Fruit fly (Drosophila melanogaster) whole organism, embryonic: Measurements from ENCODE around the gene dgt1.

Experiments
- Abd-B ChIP-seq: fragments of 200-800 bp; sonication (Bioruptor generic); optimal IDR thresholded peaks from 2 replicates; lab custom pipeline; 2018; ENCODE audit warnings: missing biosample characterization, mild to moderate bottlenecking, missing genetic modification characterization, moderate library complexity
- CG10431 ChIP-seq: fragments of 200-800 bp; sonication (Bioruptor generic); optimal IDR thresholded peaks from 3 replicates; lab custom pipeline; 2018; ENCODE audit warnings: missing biosample characterization, mild to moderate bottlenecking, missing genetic modification characterization
- CG10565 ChIP-seq: fragments of 200-800 bp; sonication (Bioruptor generic); optimal IDR thresholded peaks from 3 replicates; lab custom pipeline; 2016; ENCODE audit warnings: missing biosample characterization, mild to moderate bottlenecking, missing genetic modification characterization
- CG11695 ChIP-seq: fragments of 200-800 bp; sonication (Bioruptor generic); IDR thresholded peaks from 3 replicates; pipeline ENCODE4 v1.3.6; 2022; ENCODE audit warnings: missing biosample characterization, missing genetic modification characterization
- CG12299 ChIP-seq: fragments of 200-800 bp; sonication (Bioruptor generic); optimal IDR thresholded peaks from 2 replicates; lab custom pipeline; 2018; ENCODE audit warnings: missing biosample characterization, mild to moderate bottlenecking, missing genetic modification characterization
- CG13123 ChIP-seq: fragments of 200-800 bp; sonication (Bioruptor generic); optimal IDR thresholded peaks from 2 replicates; lab custom pipeline; 2016; ENCODE audit warnings: missing biosample characterization, missing genetic modification characterization
- CG14710 ChIP-seq: fragments of 200-800 bp; sonication (Bioruptor generic); optimal IDR thresholded peaks from 3 replicates; lab custom pipeline; 2019; ENCODE audit warnings: missing biosample characterization, mild to moderate bottlenecking, missing genetic modification characterization, moderate library complexity
- CG1529 ChIP-seq: fragments of 200-800 bp; sonication (Bioruptor generic); optimal IDR thresholded peaks from 3 replicates; lab custom pipeline; 2018; ENCODE audit warnings: missing biosample characterization, missing genetic modification characterization
- CG17829 ChIP-seq: fragments of 200-800 bp; optimal IDR thresholded peaks from 2 replicates; lab custom pipeline; 2019; ENCODE audit warnings: missing biosample characterization, mild to moderate bottlenecking, missing genetic modification characterization, moderate library complexity
- CG31388 ChIP-seq: fragments of 200-800 bp; sonication (Bioruptor generic); optimal IDR thresholded peaks from 2 replicates; lab custom pipeline; 2016; ENCODE audit warnings: missing biosample characterization, missing genetic modification characterization
- CG3407 ChIP-seq: fragments of 200-800 bp; sonication (Bioruptor generic); optimal IDR thresholded peaks from 2 replicates; lab custom pipeline; 2018; ENCODE audit warnings: missing biosample characterization, mild to moderate bottlenecking, missing genetic modification characterization
- CG3726 ChIP-seq: fragments of 200-800 bp; sonication (Bioruptor generic); IDR thresholded peaks from 3 replicates; pipeline ENCODE4, ENCODE4 v1.3.6; 2022; ENCODE audit warnings: missing biosample characterization, missing genetic modification characterization
- CG4617 ChIP-seq: fragments of 200-800 bp; sonication (Bioruptor generic); optimal IDR thresholded peaks from 3 replicates; lab custom pipeline; 2016; ENCODE audit warnings: missing biosample characterization, missing genetic modification characterization, borderline replicate concordance
- CG4730 ChIP-seq: fragments of 200-800 bp; sonication (Bioruptor generic); IDR thresholded peaks from 2 replicates; pipeline ENCODE4 v1.3.6; 2022; ENCODE audit warnings: missing biosample characterization, missing genetic modification characterization
- CG6254 ChIP-seq: fragments of 200-800 bp; sonication (Bioruptor generic); optimal IDR thresholded peaks from 3 replicates; lab custom pipeline; 2017; ENCODE audit warnings: mild to moderate bottlenecking, missing biosample characterization, missing genetic modification reagents, missing genetic modification characterization
- CG7357 ChIP-seq: fragments of 200-800 bp; sonication (Bioruptor generic); IDR thresholded peaks from 3 replicates; pipeline ENCODE4 v1.3.6; 2022; ENCODE audit warnings: missing biosample characterization, missing genetic modification characterization
- CG7786 ChIP-seq: fragments of 200-800 bp; sonication (Bioruptor generic); optimal IDR thresholded peaks from 2 replicates; lab custom pipeline; 2016; ENCODE audit warnings: missing biosample characterization, missing genetic modification characterization
- CG9817 ChIP-seq: fragments of 200-800 bp; sonication (Bioruptor generic); optimal IDR thresholded peaks from 2 replicates; lab custom pipeline; 2018; ENCODE audit warnings: missing biosample characterization, mild to moderate bottlenecking, missing genetic modification characterization, moderate library complexity
- D19A ChIP-seq: fragments of 200-800 bp; optimal IDR thresholded peaks from 3 replicates; lab custom pipeline; 2019; ENCODE audit warnings: missing biosample characterization, mild to moderate bottlenecking, missing genetic modification characterization, moderate library complexity
- Doc3 ChIP-seq: fragments of 200-800 bp; sonication (Bioruptor generic); IDR thresholded peaks from 3 replicates; pipeline ENCODE4 v1.3.6; 2022; ENCODE audit warnings: missing biosample characterization, missing genetic modification characterization; ENCODE audit not compliant: partially characterized antibody
- Dp ChIP-seq: fragments of 200-800 bp; sonication (Bioruptor generic); optimal IDR thresholded peaks from 2 replicates; lab custom pipeline; 2018; ENCODE audit warnings: missing biosample characterization, mild to moderate bottlenecking, missing genetic modification characterization, moderate library complexity
- E2f1 ChIP-seq: fragments of 200-800 bp; sonication (Bioruptor generic); IDR thresholded peaks from 2 replicates; pipeline ENCODE4 v1.3.6; 2022; ENCODE audit warnings: missing biosample characterization, missing genetic modification characterization
- ERR ChIP-seq: fragments of 200-800 bp; sonication (Bioruptor generic); optimal IDR thresholded peaks from 2 replicates; lab custom pipeline; 2016; ENCODE audit warnings: missing biosample characterization, missing genetic modification characterization
- Gsc ChIP-seq: fragments of 200-800 bp; sonication (Bioruptor generic); IDR thresholded peaks from 2 replicates; pipeline ENCODE4 v1.3.6; 2022; ENCODE audit warnings: missing biosample characterization, missing genetic modification characterization
- H2.0 ChIP-seq: fragments of 200-800 bp; sonication (Bioruptor generic); IDR thresholded peaks from 2 replicates; pipeline ENCODE4 v1.3.6; 2022; ENCODE audit warnings: missing biosample characterization, missing genetic modification characterization
- Hr39 ChIP-seq: fragments of >200 bp; optimal IDR thresholded peaks from 2 replicates; lab custom pipeline; 2017
- Jarid2 ChIP-seq: fragments of 200-800 bp; sonication (Bioruptor generic); optimal IDR thresholded peaks from 3 replicates; lab custom pipeline; 2017; ENCODE audit warnings: mild to moderate bottlenecking, missing biosample characterization, missing genetic modification reagents, missing genetic modification characterization
- NC2α ChIP-seq: fragments of 200-800 bp; sonication (Bioruptor generic); optimal IDR thresholded peaks from 2 replicates; lab custom pipeline; 2016; ENCODE audit warnings: missing biosample characterization, missing genetic modification characterization
- Ravus ChIP-seq: fragments of 200-800 bp; sonication (Bioruptor generic); IDR thresholded peaks from 2 replicates; pipeline ENCODE4 v1.3.6; 2022; ENCODE audit warnings: missing biosample characterization, missing genetic modification characterization
- Sin3A ChIP-seq: fragments of >200 bp; optimal IDR thresholded peaks from 2 replicates; lab custom pipeline; 2018
- Ssrp ChIP-seq: fragments of 200-800 bp; sonication (Bioruptor generic); optimal IDR thresholded peaks from 2 replicates; lab custom pipeline; 2018; ENCODE audit warnings: missing biosample characterization, mild to moderate bottlenecking, missing genetic modification characterization, moderate library complexity
- YL-1 ChIP-seq: fragments of 200-800 bp; sonication (Bioruptor generic); optimal IDR thresholded peaks from 3 replicates; lab custom pipeline; 2017; ENCODE audit warnings: missing biosample characterization, mild to moderate bottlenecking, missing genetic modification characterization
- al ChIP-seq: fragments of 200-800 bp; sonication (Bioruptor generic); IDR thresholded peaks from 2 replicates; pipeline ENCODE4 v1.3.6; 2022; ENCODE audit warnings: missing biosample characterization, missing genetic modification characterization
- ap ChIP-seq: fragments of 200-800 bp; sonication (Bioruptor generic); IDR thresholded peaks from 2 replicates; pipeline ENCODE4 v1.3.6; 2022; ENCODE audit warnings: missing biosample characterization, missing genetic modification characterization
- ase ChIP-seq: fragments of 200-800 bp; sonication (Bioruptor generic); IDR thresholded peaks from 3 replicates; pipeline ENCODE4 v1.3.6; 2022; ENCODE audit warnings: missing biosample characterization, missing genetic modification characterization
- bigmax ChIP-seq: fragments of 200-800 bp; sonication (Bioruptor generic); optimal IDR thresholded peaks from 2 replicates; lab custom pipeline; 2018; ENCODE audit warnings: missing biosample characterization, mild to moderate bottlenecking, missing genetic modification characterization
- cad ChIP-seq: fragments of >200 bp; optimal IDR thresholded peaks from 2 replicates; lab custom pipeline; 2017; ENCODE audit warnings: missing biosample characterization, missing genetic modification characterization
- cwo ChIP-seq: fragments of 200-800 bp; sonication (Bioruptor generic); optimal IDR thresholded peaks from 3 replicates; lab custom pipeline; 2017; ENCODE audit warnings: missing biosample characterization, missing genetic modification characterization, mild to moderate bottlenecking, moderate library complexity, missing genetic modification reagents
- eve ChIP-seq, 2 experiments: fragments of >200 bp; optimal IDR thresholded peaks; 2 replicates each; lab custom pipeline; 2017; ENCODE audit warnings: missing biosample characterization in 2 of 2, missing genetic modification characterization in 2 of 2
- grn ChIP-seq: fragments of 200-800 bp; sonication (Bioruptor generic); optimal IDR thresholded peaks from 3 replicates; lab custom pipeline; 2017; ENCODE audit warnings: missing biosample characterization, missing genetic modification characterization
- h ChIP-seq: fragments of >200 bp; optimal IDR thresholded peaks from 2 replicates; lab custom pipeline; 2017
- hbn ChIP-seq: fragments of 200-800 bp; sonication (Bioruptor generic); IDR thresholded peaks from 2 replicates; pipeline ENCODE4 v1.3.6; 2022; ENCODE audit warnings: missing biosample characterization, missing genetic modification characterization; ENCODE audit not compliant: partially characterized antibody
- hth ChIP-seq: fragments of >200 bp; optimal IDR thresholded peaks from 2 replicates; lab custom pipeline; 2017; ENCODE audit warnings: inconsistent platforms
- lab ChIP-seq: fragments of 200-800 bp; sonication (Bioruptor generic); optimal IDR thresholded peaks from 3 replicates; lab custom pipeline; 2017; ENCODE audit warnings: missing biosample characterization, missing genetic modification characterization, mild to moderate bottlenecking, moderate library complexity, missing genetic modification reagents
- lmd ChIP-seq: fragments of 200-800 bp; sonication (Bioruptor generic); IDR thresholded peaks from 2 replicates; pipeline ENCODE4 v1.3.6; 2022; ENCODE audit warnings: missing biosample characterization, missing genetic modification characterization
- pfk ChIP-seq: fragments of 200-800 bp; sonication (Bioruptor generic); optimal IDR thresholded peaks from 2 replicates; lab custom pipeline; 2018; ENCODE audit warnings: missing biosample characterization, mild to moderate bottlenecking, missing genetic modification characterization, moderate library complexity
- pho ChIP-seq: fragments of 200-800 bp; sonication (Bioruptor generic); optimal IDR thresholded peaks from 2 replicates; lab custom pipeline; 2016; ENCODE audit warnings: missing biosample characterization, missing genetic modification characterization
- row ChIP-seq: fragments of 200-800 bp; sonication (Bioruptor generic); IDR thresholded peaks from 3 replicates; pipeline ENCODE4 v1.3.6; 2022; ENCODE audit warnings: missing biosample characterization, missing genetic modification characterization
- slou ChIP-seq: fragments of 200-800 bp; sonication (Bioruptor generic); optimal IDR thresholded peaks from 3 replicates; lab custom pipeline; 2016; ENCODE audit warnings: missing biosample characterization, missing genetic modification characterization
- ssp ChIP-seq: fragments of 200-800 bp; sonication (Bioruptor generic); IDR thresholded peaks from 2 replicates; pipeline ENCODE4 v1.3.6; 2022; ENCODE audit warnings: missing biosample characterization, missing genetic modification characterization
- stc ChIP-seq: fragments of 200-800 bp; sonication (Bioruptor generic); IDR thresholded peaks from 2 replicates; pipeline ENCODE4 v1.3.6; 2022; ENCODE audit warnings: missing biosample characterization, missing genetic modification characterization
- sug ChIP-seq: fragments of 200-800 bp; optimal IDR thresholded peaks from 2 replicates; lab custom pipeline; 2019; ENCODE audit warnings: missing biosample characterization, mild to moderate bottlenecking, missing genetic modification characterization, moderate library complexity
- unpg ChIP-seq: fragments of 200-800 bp; sonication (Bioruptor generic); optimal IDR thresholded peaks from 3 replicates; lab custom pipeline; 2018; ENCODE audit warnings: missing biosample characterization, mild to moderate bottlenecking, missing genetic modification characterization, moderate library complexity
- zf30C ChIP-seq: fragments of 200-800 bp; sonication (Bioruptor generic); optimal IDR thresholded peaks from 3 replicates; lab custom pipeline; 2018; ENCODE audit warnings: missing biosample characterization, mild to moderate bottlenecking, missing genetic modification characterization

The dgt1 gene

dm6 chr3R:29830925-29831324 is 26.4 kb downstream of the dgt1 start (continued):
- peak; percentile 66 for TF ChIP-seq CG6254 (GFP tag; lab: Kevin White, UChicago)
- TF ChIP-seq CG1529 (GFP tag; lab: Kevin White, UChicago): no peak
- no peak for TF ChIP-seq E2f1 (GFP tag; lab: Robert Waterston, UW)
- TF ChIP-seq CG14710 (tag; lab: Kevin White, UChicago): peak; percentile 82
- no peak for TF ChIP-seq stc (GFP tag; lab: Robert Waterston, UW)
- peak; percentile 30 for TF ChIP-seq CG17829 (tag; lab: Kevin White, UChicago)
- TF ChIP-seq hth (lab: Kevin White, UChicago): no peak
- no peak for TF ChIP-seq zf30C (GFP tag; lab: Kevin White, UChicago)
- no peak for TF ChIP-seq Dp (GFP tag; lab: Kevin White, UChicago)
- TF ChIP-seq eve (GFP tag; optimal IDR thresholded peaks at IDR 0.05; lab: Kevin White, UChicago): no peak
- no peak for TF ChIP-seq grn (GFP tag; lab: Kevin White, UChicago)
- no peak for TF ChIP-seq NC2α (GFP tag; lab: Kevin White, UChicago)
- TF ChIP-seq ase (GFP tag; lab: Robert Waterston, UW): no peak
- TF ChIP-seq CG4730 (GFP tag; lab: Robert Waterston, UW): no peak
- no peak for TF ChIP-seq Hr39
- TF ChIP-seq unpg (GFP tag; lab: Kevin White, UChicago): no peak
- TF ChIP-seq ssp (GFP tag; lab: Robert Waterston, UW): no peak
- TF ChIP-seq H2.0 (GFP tag; lab: Robert Waterston, UW): no peak
- no peak for TF ChIP-seq CG11695 (GFP tag; lab: Robert Waterston, UW)
- TF ChIP-seq cwo: no peak
- TF ChIP-seq Abd-B (GFP tag; lab: Kevin White, UChicago): no peak
- no peak for TF ChIP-seq h
- no peak for TF ChIP-seq slou
- no peak for TF ChIP-seq Sin3A (lab: Kevin White, UChicago)
- no peak for TF ChIP-seq pho (GFP tag; lab: Kevin White, UChicago)
- TF ChIP-seq CG3726 (GFP tag; lab: Robert Waterston, UW): no peak
- peak; percentile 31 for TF ChIP-seq bigmax (GFP tag; lab: Kevin White, UChicago)
- no peak for TF ChIP-seq Gsc (GFP tag; lab: Robert Waterston, UW)
- TF ChIP-seq pfk (GFP tag; lab: Kevin White, UChicago): peak; percentile 46
- TF ChIP-seq row: no peak
- TF ChIP-seq ap (GFP tag; lab: Robert Waterston, UW): no peak
- TF ChIP-seq CG7786: no peak
- TF ChIP-seq CG13123: no peak
- TF ChIP-seq Ssrp: no peak
- TF ChIP-seq CG4617 (GFP tag; lab: Kevin White, UChicago): no peak
- TF ChIP-seq CG10565 (GFP tag; lab: Kevin White, UChicago): no peak
- no peak for TF ChIP-seq CG10431 (GFP tag; lab: Kevin White, UChicago)
- TF ChIP-seq YL-1 (GFP tag; lab: Kevin White, UChicago): no peak
- TF ChIP-seq CG31388 (GFP tag; lab: Kevin White, UChicago): no peak
- TF ChIP-seq lmd (GFP tag; lab: Robert Waterston, UW): no peak
- TF ChIP-seq CG7357 (GFP tag; lab: Robert Waterston, UW): no peak
- TF ChIP-seq cad (GFP tag; lab: Kevin White, UChicago): no peak
- no peak for TF ChIP-seq Ravus (GFP tag; lab: Robert Waterston, UW)
- TF ChIP-seq al (GFP tag; lab: Robert Waterston, UW): no peak
- TF ChIP-seq Doc3 (GFP tag; lab: Robert Waterston, UW): no peak
- TF ChIP-seq hbn (GFP tag; lab: Robert Waterston, UW): no peak
- TF ChIP-seq CG9817: no peak
- TF ChIP-seq CG12299: peak; percentile 14
- TF ChIP-seq Jarid2: peak; percentile 15
- peak; percentile 46 for TF ChIP-seq D19A (tag; lab: Kevin White, UChicago)
- no peak for TF ChIP-seq sug (tag; lab: Kevin White, UChicago)
- TF ChIP-seq ERR (GFP tag; lab: Kevin White, UChicago): no peak
- peak; percentile 17 for TF ChIP-seq CG3407
- peak; percentile 62 for TF ChIP-seq lab (GFP tag; lab: Kevin White, UChicago)
